Fruit fly (Drosophila melanogaster): Measurements from ENCODE around the gene CG6231.

CG6231 gene

DNA sequence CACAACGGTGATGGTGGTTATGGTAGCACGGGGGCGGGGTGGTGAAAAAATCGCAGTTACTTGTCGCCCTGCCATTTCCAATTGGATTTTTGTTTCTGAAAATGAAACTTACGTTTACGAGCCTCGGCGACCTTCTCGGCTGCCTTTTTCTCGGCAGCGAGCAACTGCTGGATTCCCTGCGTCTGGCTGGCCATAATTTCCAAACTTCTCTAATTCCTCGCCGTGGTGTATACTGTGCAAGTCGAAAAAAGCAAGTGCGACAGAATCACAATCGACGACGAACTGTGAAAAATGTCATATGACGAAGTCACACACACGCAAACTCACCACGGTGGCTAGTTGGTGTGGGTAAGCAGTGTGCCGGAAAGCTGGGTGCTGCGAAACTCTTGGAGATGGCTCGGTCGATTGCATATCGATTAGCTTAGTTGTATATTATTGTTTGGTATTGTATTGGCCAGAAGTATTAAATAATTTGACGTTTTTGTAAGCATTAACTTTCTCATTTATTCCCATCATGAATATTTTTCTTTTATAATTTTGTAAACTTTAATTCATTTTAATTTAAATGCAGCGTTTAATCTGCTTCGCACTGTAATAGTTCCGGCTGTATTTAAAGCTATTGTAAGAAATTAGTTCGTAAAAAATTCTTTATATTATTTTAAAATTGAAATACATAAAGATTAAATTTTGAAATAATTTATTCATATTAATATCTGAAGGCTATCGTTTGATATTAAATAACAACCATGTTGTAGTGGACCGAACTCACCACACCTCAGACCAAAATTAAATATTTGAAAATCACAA, 11.8 kb upstream of the CG6231 start, which contains the start of gene Vha13 (continued):
- TF ChIP-seq dl (GFP tag; optimal IDR thresholded peaks at IDR 0.05; ENCODE audit: insufficient read depth in 1 of 2, partially characterized antibody in 2 of 2) (peak; percentile 38 to 43), foxo (GFP tag; optimal IDR thresholded peaks at IDR 0.05) (peak in 1 of 2 experiments; percentile 42), Sp1 (GFP tag; optimal IDR thresholded peaks at IDR 0.05) (peak; percentile 63), tai (GFP tag; optimal IDR thresholded peaks at IDR 0.05) (no peak), Jra (GFP tag; optimal IDR thresholded peaks at IDR 0.05) (peak; percentile 22)

- peak; percentile 31 for TF ChIP-seq br (GFP tag; optimal IDR thresholded peaks at IDR 0.05)
- no peak for TF ChIP-seq HLH106 (tag; optimal IDR thresholded peaks at IDR 0.05)
- TF ChIP-seq OdsH (GFP tag; optimal IDR thresholded peaks at IDR 0.05) = no peak
- no peak for TF ChIP-seq Vsx2 (GFP tag; optimal IDR thresholded peaks at IDR 0.05; ENCODE audit: partially characterized antibody)
- TF ChIP-seq dsf (GFP tag; optimal IDR thresholded peaks at IDR 0.05; ENCODE audit: borderline replicate concordance) = no peak
- TF ChIP-seq CG9705 (GFP tag; optimal IDR thresholded peaks at IDR 0.05) = no peak
- peak in 1 of 2 experiments; percentile 21 for TF ChIP-seq foxo (GFP tag; optimal IDR thresholded peaks at IDR 0.05)
- no peak for TF ChIP-seq sv (GFP tag; optimal IDR thresholded peaks at IDR 0.05)
- TF ChIP-seq fru (GFP tag; optimal IDR thresholded peaks at IDR 0.05) = peak; percentile 16
- TF ChIP-seq Hr78 (GFP tag; optimal IDR thresholded peaks at IDR 0.05) = no peak
- TF ChIP-seq psq (GFP tag; optimal IDR thresholded peaks at IDR 0.05) = no peak
- no peak for TF ChIP-seq tai (GFP tag; optimal IDR thresholded peaks at IDR 0.05)
- no peak for TF ChIP-seq lola (GFP tag; optimal IDR thresholded peaks at IDR 0.05)
- no peak for TF ChIP-seq Abd-B (GFP tag; optimal IDR thresholded peaks at IDR 0.05)
- TF ChIP-seq dl (GFP tag; optimal IDR thresholded peaks at IDR 0.05; ENCODE audit: insufficient read depth in 1 of 2, partially characterized antibody in 2 of 2) = no peak
- peak; percentile 59 for TF ChIP-seq GATAd (GFP tag; optimal IDR thresholded peaks at IDR 0.05)
- no peak for TF ChIP-seq N (GFP tag; optimal IDR thresholded peaks at IDR 0.05)
- no peak for TF ChIP-seq ey (GFP tag; optimal IDR thresholded peaks at IDR 0.05)
- TF ChIP-seq h (GFP tag; optimal IDR thresholded peaks at IDR 0.05) = peak; percentile 28
- TF ChIP-seq pan (optimal IDR thresholded peaks at IDR 0.05) = no peak
- TF ChIP-seq Myc (optimal IDR thresholded peaks at IDR 0.05) = peak; percentile 29
- peak; percentile 49 for TF ChIP-seq Hnf4 (GFP tag; optimal IDR thresholded peaks at IDR 0.05)
- peak; percentile 50 for TF ChIP-seq Hr83 (GFP tag; optimal IDR thresholded peaks at IDR 0.05; ENCODE audit: poor library complexity, severe bottlenecking)
- TF ChIP-seq jim (GFP tag; optimal IDR thresholded peaks at IDR 0.05) = no peak
- TF ChIP-seq woc (GFP tag; optimal IDR thresholded peaks at IDR 0.05) = no peak
- no peak for TF ChIP-seq sage (GFP tag; optimal IDR thresholded peaks at IDR 0.05)
- TF ChIP-seq Rel (GFP tag; optimal IDR thresholded peaks at IDR 0.05) = no peak
- TF ChIP-seq Rel (tag; optimal IDR thresholded peaks at IDR 0.05) = no peak
- no peak for TF ChIP-seq usp (GFP tag; optimal IDR thresholded peaks at IDR 0.05)
- no peak for TF ChIP-seq Dfd (GFP tag; optimal IDR thresholded peaks at IDR 0.05)
- TF ChIP-seq dmrt93B (GFP tag; optimal IDR thresholded peaks at IDR 0.05) = no peak
- peak; percentile 4 for TF ChIP-seq rgr (GFP tag; optimal IDR thresholded peaks at IDR 0.05)
- TF ChIP-seq Sp1 (GFP tag; optimal IDR thresholded peaks at IDR 0.05) = no peak
- no peak for TF ChIP-seq CrebA (GFP tag; optimal IDR thresholded peaks at IDR 0.05; ENCODE audit: borderline replicate concordance)
- no peak for TF ChIP-seq brk (GFP tag; optimal IDR thresholded peaks at IDR 0.05)
- TF ChIP-seq Jra (GFP tag; optimal IDR thresholded peaks at IDR 0.05) = peak; percentile 34
- TF ChIP-seq CG32264 (GFP tag; optimal IDR thresholded peaks at IDR 0.05) = no peak
- TF ChIP-seq Mio (GFP tag; optimal IDR thresholded peaks at IDR 0.05) = no peak
- TF ChIP-seq Dif (GFP tag; optimal IDR thresholded peaks at IDR 0.05; ENCODE audit: partially characterized antibody) = no peak
Measured at dm6 chr3R:19642893-19643270, 10.4 kb upstream of the CG6231 start.
